Worm (Caenorhabditis elegans) whole organism, L4/young adult: ENCODE results near the gene gtf-2E2.

ENCODE experiments used
- W03F9.2 ChIP-seq: fragments of 150-350 bp; optimal IDR thresholded peaks from 2 replicates; lab custom pipeline; 2014; ENCODE audit warnings: missing biosample characterization, missing genetic modification characterization
- him-1 ChIP-seq: sonication (generic microtip); optimal IDR thresholded peaks from 2 replicates; lab custom pipeline; 2016; ENCODE audit warnings: missing genotype, missing genetic modification reagents, missing genetic modification characterization, missing compliant biosample characterization

DNA sequence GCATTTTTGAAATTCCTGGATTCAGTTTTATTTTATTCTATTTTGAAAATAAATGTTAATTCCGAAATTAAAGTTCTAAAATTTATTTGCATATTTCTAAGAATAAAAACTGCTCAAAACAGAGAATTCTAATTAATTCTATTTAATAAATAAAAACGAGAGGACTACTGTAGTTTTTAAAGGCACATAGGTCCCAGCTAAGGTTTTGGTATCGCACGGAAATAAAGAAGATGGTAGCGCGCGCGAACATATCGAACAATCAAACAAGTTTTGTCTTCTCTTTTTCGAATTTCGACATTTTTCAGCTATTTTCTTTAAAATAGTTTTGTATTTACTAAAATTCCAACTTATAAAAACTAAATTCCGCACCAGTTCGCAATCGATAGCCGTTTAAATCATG lies 35.6 kb upstream of the gtf-2E2 start:
- TF ChIP-seq him-1 (tag; lab: Kevin White, UChicago) (no peak), W03F9.2 (tag; lab: Kevin White, UChicago) (no peak)
